Fruit fly (Drosophila melanogaster) S2 (cell line): ENCODE results near the gene Ptpmeg2.

ENCODE experiments used
- CG8478 ChIP-seq: fragments of >200 bp; optimal IDR thresholded peaks from 2 replicates; lab custom pipeline; 2018
- CTCF ChIP-seq, 2 experiments: fragments of >200 bp; optimal IDR thresholded peaks; 2 replicates each; lab custom pipeline; 2018

Gene Ptpmeg2

dm6 chrX:9664426-9664825 lies 5.5 kb upstream of the Ptpmeg2 start:
- TF ChIP-seq CG8478 (lab: Kevin White, UChicago) (no peak), CTCF (optimal IDR thresholded peaks at IDR 0.05; lab: Kevin White, UChicago) (no peak)

DNA sequence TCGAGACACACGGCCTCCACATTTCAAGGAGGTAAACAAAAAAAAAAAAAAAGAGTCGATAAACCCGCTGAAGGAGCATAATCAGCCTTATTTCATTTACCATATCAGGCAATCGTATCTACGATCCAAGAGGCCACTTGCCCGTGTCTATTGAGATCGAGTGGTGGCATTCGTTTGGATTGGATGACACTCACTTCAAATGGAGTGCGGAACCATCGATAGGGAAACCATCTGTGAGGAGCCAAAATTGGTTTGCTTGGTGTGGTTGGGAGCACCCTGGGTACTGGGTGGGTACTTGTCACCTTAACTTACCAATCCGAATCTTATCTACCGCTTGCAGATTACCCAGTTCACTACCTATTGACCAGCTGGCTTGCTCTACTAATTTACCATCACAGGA lies 4.7 kb upstream of the Ptpmeg2 start:
- TF ChIP-seq CTCF (optimal IDR thresholded peaks at IDR 0.05; lab: Kevin White, UChicago) (no peak), CG8478 (lab: Kevin White, UChicago) (no peak)

DNA sequence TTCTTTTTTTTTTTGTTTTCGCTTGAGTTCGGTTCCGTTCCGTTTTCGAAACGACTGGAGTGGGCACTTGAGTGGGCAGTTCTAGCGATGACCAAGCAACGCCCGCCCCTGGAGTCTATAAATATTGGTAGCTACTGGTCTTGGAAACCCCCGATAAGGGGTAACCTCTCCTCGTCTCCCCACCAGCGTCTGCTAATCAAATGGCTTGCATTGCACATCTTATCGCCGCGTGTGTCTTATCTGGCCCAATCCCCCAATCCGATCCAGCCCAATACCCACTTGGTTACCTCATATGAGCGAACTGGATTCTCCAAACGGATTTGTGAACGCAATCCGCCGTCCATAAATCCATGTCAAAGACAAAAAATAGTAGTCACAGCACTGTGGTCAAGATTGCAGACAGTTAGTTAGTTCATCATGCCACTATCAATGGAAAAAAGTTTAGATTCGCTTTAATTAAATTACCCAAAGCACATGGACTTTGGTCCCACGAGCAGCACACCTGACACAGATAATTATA lies 3.9 kb upstream of the Ptpmeg2 start, which contains the start of gene CG3106:
TSS of gene CG3106 (minus strand) at position 107 of the 520 bp plus-strand sequence.
- no peak for TF ChIP-seq CG8478 (lab: Kevin White, UChicago)
- no peak for TF ChIP-seq CTCF (optimal IDR thresholded peaks at IDR 0.05; lab: Kevin White, UChicago)

DNA sequence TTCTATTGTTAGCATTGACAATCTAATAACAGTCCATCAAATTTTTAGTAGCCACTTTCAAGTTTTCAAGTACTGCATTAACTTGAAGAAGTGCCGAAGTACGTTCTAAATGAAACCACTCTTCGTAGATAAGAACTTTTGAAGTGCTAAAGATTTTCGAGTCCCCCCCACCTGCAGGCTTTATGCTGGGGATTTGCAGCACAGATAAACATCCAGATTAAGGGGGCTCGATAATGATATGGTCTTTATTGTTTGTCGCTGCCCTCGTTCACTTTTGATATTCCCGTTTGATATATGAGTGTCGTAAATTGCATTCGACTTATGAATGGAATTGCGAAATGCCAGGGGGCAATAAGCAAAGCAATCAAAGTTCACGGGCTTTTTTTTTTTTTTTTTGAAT lies 2.5 kb upstream of the Ptpmeg2 start:
- TF ChIP-seq CTCF (optimal IDR thresholded peaks at IDR 0.05; lab: Kevin White, UChicago) (no peak), CG8478 (lab: Kevin White, UChicago) (no peak)

DNA sequence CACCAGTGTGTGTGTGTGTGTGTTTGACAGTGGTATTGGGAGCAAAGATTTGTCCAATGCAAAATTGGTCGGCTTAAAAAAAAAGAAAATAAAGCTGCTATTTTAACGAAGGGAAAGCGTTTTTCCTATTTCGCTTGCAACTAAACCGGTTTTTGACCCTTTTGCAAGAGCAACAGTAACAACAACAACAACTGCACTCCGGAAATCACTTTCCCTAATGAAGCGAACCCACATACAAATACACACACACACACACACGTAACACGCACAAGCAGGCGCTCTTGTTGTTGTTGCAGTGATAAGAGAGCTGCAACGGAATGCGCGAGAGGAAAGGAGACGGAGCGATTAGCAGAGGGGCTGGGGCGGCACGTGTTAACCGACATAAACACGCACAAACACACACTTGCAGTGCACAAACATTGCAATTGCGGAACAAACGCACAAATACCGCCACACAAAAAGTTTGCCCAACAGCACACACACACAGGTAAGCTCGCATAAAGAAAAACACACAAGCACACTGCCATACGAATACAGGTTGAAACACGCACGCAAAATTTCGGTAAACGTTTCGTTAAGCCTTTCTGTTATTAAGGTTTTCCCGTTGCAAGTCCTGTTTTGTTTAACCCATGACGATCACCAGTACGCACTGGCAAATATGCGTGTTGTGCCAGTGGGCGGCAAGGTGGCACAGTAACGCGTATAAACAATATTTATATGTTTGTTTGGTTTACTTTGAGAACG lies 678 bp downstream of the Ptpmeg2 start:
- TF ChIP-seq CTCF (optimal IDR thresholded peaks at IDR 0.05; lab: Kevin White, UChicago) (no peak), CG8478 (lab: Kevin White, UChicago) (no peak)

dm6 chrX:9655989-9656713 lies 2.8 kb downstream of the Ptpmeg2 start:
- TF ChIP-seq CTCF (optimal IDR thresholded peaks at IDR 0.05; lab: Kevin White, UChicago): no peak
- TF ChIP-seq CG8478 (lab: Kevin White, UChicago): no peak

DNA sequence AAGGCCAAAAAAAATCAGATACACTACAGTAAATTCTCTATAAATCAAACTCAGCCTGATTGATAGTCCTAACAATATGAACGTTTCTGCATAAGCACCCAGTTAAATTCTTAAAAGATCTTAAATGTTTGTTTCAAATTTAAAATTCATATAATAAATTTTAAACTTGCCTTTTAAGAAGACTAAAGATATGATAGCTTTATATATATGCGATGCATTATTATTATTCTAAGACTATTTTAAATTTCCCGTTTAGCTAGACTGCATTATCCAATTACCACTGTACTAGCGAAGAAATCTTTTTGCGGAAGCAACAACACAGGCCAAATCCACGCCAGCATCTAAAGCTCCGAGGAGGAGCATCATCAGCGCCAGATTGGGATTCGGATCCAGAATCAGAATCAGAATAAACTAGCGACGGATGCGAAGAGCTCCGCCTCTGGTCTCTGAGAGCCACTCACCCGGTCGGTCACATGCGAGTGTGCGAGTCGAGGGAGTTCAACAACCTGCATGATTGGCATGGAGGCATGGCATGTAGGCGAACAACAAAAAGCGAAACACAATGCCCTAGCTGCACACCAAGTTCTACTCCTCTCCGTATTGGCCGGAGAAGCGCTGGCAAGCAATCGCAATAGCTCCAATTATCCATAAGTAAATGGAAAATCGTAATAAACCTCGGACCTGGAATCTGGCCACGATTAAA lies 4.8 kb downstream of the Ptpmeg2 start:
- TF ChIP-seq CG8478 (lab: Kevin White, UChicago) (no peak), CTCF (optimal IDR thresholded peaks at IDR 0.05; lab: Kevin White, UChicago) (no peak)

- TF ChIP-seq CG8478 (lab: Kevin White, UChicago) (no peak), CTCF (optimal IDR thresholded peaks at IDR 0.05; lab: Kevin White, UChicago) (no peak)
These were observed 5.7 kb downstream of the Ptpmeg2 start for dm6 chrX:9653242-9653641.

DNA sequence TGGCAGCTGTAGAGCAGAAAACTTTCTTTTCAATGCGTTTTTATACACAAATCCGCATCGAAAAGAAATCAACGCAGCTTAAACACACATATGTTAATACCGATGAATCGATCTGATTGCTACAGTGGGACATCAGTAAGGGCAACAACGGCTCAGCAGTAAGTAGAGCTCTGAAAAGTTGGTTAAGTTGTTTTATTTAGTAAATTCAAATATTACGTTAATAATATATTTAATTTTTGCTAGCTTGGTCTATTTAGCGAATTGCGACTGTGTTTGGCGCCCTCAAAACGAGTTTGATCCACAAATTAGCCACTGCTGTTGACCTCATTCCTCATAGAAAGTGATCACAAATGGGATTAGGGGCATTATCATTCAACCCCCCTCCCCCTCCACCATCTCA lies 6.9 kb downstream of the Ptpmeg2 start:
- no peak for TF ChIP-seq CG8478 (lab: Kevin White, UChicago)
- no peak for TF ChIP-seq CTCF (optimal IDR thresholded peaks at IDR 0.05; lab: Kevin White, UChicago)

dm6 chrX:9650757-9651594 lies 8.0 kb downstream of the Ptpmeg2 start:
- TF ChIP-seq CG8478 (lab: Kevin White, UChicago) (no peak), CTCF (optimal IDR thresholded peaks at IDR 0.05; lab: Kevin White, UChicago) (no peak)

dm6 chrX:9650048-9650447 lies 8.9 kb downstream of the Ptpmeg2 start:
- no peak for TF ChIP-seq CG8478 (lab: Kevin White, UChicago)
- TF ChIP-seq CTCF (optimal IDR thresholded peaks at IDR 0.05; lab: Kevin White, UChicago): no peak

dm6 chrX:9647067-9647466 lies 11.9 kb downstream of the Ptpmeg2 start:
- TF ChIP-seq CG8478 (lab: Kevin White, UChicago) (no peak), CTCF (optimal IDR thresholded peaks at IDR 0.05; lab: Kevin White, UChicago) (no peak)

DNA sequence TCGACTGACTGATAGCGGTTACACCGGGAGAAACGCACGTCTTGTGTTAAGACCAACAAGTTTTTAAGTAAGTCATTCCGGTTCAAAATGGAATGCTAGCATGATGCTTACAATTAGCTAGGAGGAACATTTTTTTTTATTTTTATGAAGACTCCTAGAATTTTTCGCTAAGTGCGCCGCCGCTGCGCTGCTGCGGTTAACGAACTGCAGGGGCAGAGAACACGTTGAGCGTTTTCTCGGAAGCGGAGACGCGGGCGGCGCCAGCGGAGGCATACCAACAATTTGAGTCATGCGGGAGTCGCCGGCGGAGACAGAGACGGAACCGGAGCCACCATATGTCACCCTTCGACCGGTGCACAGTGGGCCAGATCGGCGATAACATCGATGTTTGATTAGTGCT lies 12.9 kb downstream of the Ptpmeg2 start:
- TF ChIP-seq CTCF (optimal IDR thresholded peaks at IDR 0.05; lab: Kevin White, UChicago) (no peak), CG8478 (lab: Kevin White, UChicago) (no peak)

DNA sequence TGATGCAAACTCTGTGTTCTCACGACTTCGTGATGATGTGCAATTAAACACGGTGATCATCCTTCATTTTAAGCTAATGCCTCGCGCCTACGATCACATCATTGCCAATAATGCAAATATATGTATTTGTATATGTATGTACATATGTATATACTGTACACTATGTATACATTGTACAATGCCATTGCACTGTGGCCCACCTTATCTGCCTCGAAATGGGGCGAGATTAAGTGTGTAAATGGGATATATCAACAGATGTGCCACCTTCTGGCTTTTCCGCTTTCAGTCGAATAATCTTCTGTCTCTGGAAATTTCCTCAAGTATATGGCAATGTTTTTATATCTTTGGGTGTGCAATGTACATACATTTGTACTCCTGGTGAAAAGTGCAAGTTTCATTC lies 14.1 kb downstream of the Ptpmeg2 start:
- TF ChIP-seq CTCF (optimal IDR thresholded peaks at IDR 0.05; lab: Kevin White, UChicago) (no peak), CG8478 (lab: Kevin White, UChicago) (no peak)
